Worm (Caenorhabditis elegans) whole organism, late embryonic: ENCODE measurements around the gene snf-7.

Source experiments
- K02D7.2 ChIP-seq: sonication (generic microtip); optimal IDR thresholded peaks from 2 replicates; lab custom pipeline; 2017; ENCODE audit warnings: mild to moderate bottlenecking, missing genetic modification characterization, missing compliant biosample characterization
- elt-2 ChIP-seq: sonication (generic microtip); optimal IDR thresholded peaks from 2 replicates; lab custom pipeline; 2016; ENCODE audit warnings: missing genetic modification reagents, missing genetic modification characterization, missing compliant biosample characterization

snf-7 gene

DNA sequence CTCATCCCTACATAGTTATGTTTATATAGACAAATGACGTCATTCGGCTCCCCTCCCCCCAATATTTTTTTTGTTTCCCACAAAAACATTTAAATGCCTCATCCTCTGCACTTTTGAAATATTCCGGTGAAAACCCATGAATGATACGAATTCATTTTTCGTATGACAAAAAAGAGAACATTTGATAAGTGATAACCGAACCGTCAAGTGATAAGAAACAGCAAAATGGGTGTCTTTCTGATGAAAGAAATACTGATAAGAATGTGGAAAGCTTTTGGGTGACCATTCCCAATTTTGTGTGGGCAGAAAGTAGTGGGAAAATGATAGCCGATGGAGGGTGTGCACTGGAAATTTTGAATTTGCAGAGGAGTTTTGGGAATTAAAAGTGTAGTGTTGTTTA lies 54.1 kb downstream of the snf-7 start:
- TF ChIP-seq elt-2 (tag; lab: Kevin White, UChicago) (peak; percentile 94), K02D7.2 (tag; lab: Kevin White, UChicago) (no peak)
- TF ChIP-seq, all 69 proteins: peak for 1
